Worm (Caenorhabditis elegans) whole organism, L4 larva: ENCODE results near the gene jun-1.

Experiments used
- D1046.2 ChIP-seq: fragments of 200-800 bp; sonication (Bioruptor generic); IDR thresholded peaks from 2 replicates; pipeline ENCODE4 v1.3.6; 2022; ENCODE audit warnings: missing genetic modification characterization, missing compliant biosample characterization
- F49E8.2 ChIP-seq: sonication (generic microtip); optimal IDR thresholded peaks from 2 replicates; lab custom pipeline; 2016; ENCODE audit warnings: missing compliant biosample characterization, mild to moderate bottlenecking, missing genetic modification characterization, borderline replicate concordance
- R02D3.7 ChIP-seq: fragments of 150-350 bp; sonication (generic microtip); optimal IDR thresholded peaks from 3 replicates; lab custom pipeline; 2014; ENCODE audit warnings: missing biosample characterization, missing genetic modification characterization
- T26A8.4 ChIP-seq: fragments of 200-800 bp; sonication (Bioruptor generic); IDR thresholded peaks from 2 replicates; pipeline ENCODE4 v1.3.6; 2022; ENCODE audit warnings: missing genetic modification characterization, missing compliant biosample characterization
- Y48G9A.11 ChIP-seq: fragments of 200-800 bp; sonication (Bioruptor generic); IDR thresholded peaks from 2 replicates; pipeline ENCODE4 v1.3.6; 2022; ENCODE audit warnings: missing genetic modification reagents, missing genetic modification characterization, missing compliant biosample characterization
- Y75B8A.6 ChIP-seq: fragments of 200-800 bp; sonication (Bioruptor generic); IDR thresholded peaks from 2 replicates; pipeline ENCODE4 v1.3.6; 2022; ENCODE audit warnings: missing genetic modification reagents, missing genetic modification characterization, missing compliant biosample characterization
- ZK337.2 ChIP-seq: fragments of 200-800 bp; sonication (Bioruptor generic); IDR thresholded peaks from 2 replicates; pipeline ENCODE4 v1.3.6; 2022; ENCODE audit warnings: missing genetic modification reagents, missing genetic modification characterization, missing compliant biosample characterization
- ZK546.5 ChIP-seq, 2 experiments: sonication (generic microtip); optimal IDR thresholded peaks; 2 replicates each; lab custom pipeline; 2017; ENCODE audit warnings: missing biosample characterization in 2 of 2, missing genetic modification characterization in 2 of 2
- aly-2 ChIP-seq: sonication (generic microtip); optimal IDR thresholded peaks from 2 replicates; lab custom pipeline; 2018; ENCODE audit warnings: missing biosample characterization, missing genetic modification characterization
- ama-1 ChIP-seq: fragments of 150-350 bp; optimal IDR thresholded peaks from 2 replicates; lab custom pipeline; 2014; ENCODE audit warnings: inconsistent platforms, mixed read lengths
- arid-1 ChIP-seq: fragments of 200-800 bp; sonication (Bioruptor generic); conservative IDR thresholded peaks from 2 replicates; pipeline ENCODE4 v1.3.6; 2022; ENCODE audit warnings: missing genetic modification reagents, missing genetic modification characterization, missing compliant biosample characterization
- attf-4 ChIP-seq: sonication (generic microtip); optimal IDR thresholded peaks from 3 replicates; lab custom pipeline; 2017; ENCODE audit warnings: missing biosample characterization, missing genetic modification characterization
- ceh-28 ChIP-seq: fragments of 150-350 bp; optimal IDR thresholded peaks from 2 replicates; lab custom pipeline; 2014; ENCODE audit warnings: missing biosample characterization, missing genetic modification reagents, missing genetic modification characterization
- ceh-32 ChIP-seq: sonication (generic microtip); optimal IDR thresholded peaks from 2 replicates; lab custom pipeline; 2016; ENCODE audit warnings: mild to moderate bottlenecking, missing genetic modification characterization, missing compliant biosample characterization; ENCODE audit not compliant: poor library complexity
- ceh-44 ChIP-seq: fragments of 200-800 bp; sonication (Bioruptor generic); IDR thresholded peaks from 2 replicates; pipeline ENCODE4 v1.3.6; 2022; ENCODE audit warnings: missing genetic modification reagents, missing genetic modification characterization, missing compliant biosample characterization
- ceh-82 ChIP-seq: sonication (generic microtip); optimal IDR thresholded peaks from 2 replicates; lab custom pipeline; 2017; ENCODE audit warnings: missing biosample characterization, missing genetic modification characterization
- ces-1 ChIP-seq: fragments of 150-350 bp; sonication (generic microtip); optimal IDR thresholded peaks from 4 replicates; lab custom pipeline; 2014; ENCODE audit warnings: missing biosample characterization, missing genetic modification reagents, missing genetic modification characterization
- daf-19 ChIP-seq: fragments of 200-800 bp; sonication (Bioruptor generic); conservative IDR thresholded peaks from 2 replicates; pipeline ENCODE4 v1.3.6; 2022; ENCODE audit warnings: missing genetic modification characterization, missing compliant biosample characterization
- daf-8 ChIP-seq: fragments of 200-800 bp; sonication (Bioruptor generic); IDR thresholded peaks from 2 replicates; pipeline ENCODE4 v1.3.6; 2022; ENCODE audit warnings: missing genetic modification characterization, missing compliant biosample characterization
- dmd-9 ChIP-seq: fragments of 200-800 bp; sonication (Bioruptor generic); IDR thresholded peaks from 2 replicates; pipeline ENCODE4 v1.3.6; 2022; ENCODE audit warnings: missing genetic modification reagents, missing genetic modification characterization, missing compliant biosample characterization
- dpl-1 ChIP-seq: fragments of 150-350 bp; optimal IDR thresholded peaks from 2 replicates; lab custom pipeline; 2014; ENCODE audit warnings: missing biosample characterization, missing genetic modification reagents, missing genetic modification characterization
- duxl-1 ChIP-seq: sonication (generic microtip); optimal IDR thresholded peaks from 2 replicates; lab custom pipeline; 2016; ENCODE audit warnings: mild to moderate bottlenecking, missing genetic modification characterization, moderate library complexity, missing compliant biosample characterization; ENCODE audit not compliant: poor library complexity
- egl-27 ChIP-seq: sonication (generic microtip); optimal IDR thresholded peaks from 3 replicates; lab custom pipeline; 2017; ENCODE audit warnings: missing biosample characterization, missing genetic modification reagents, missing genetic modification characterization
- fkh-10 ChIP-seq: fragments of 150-350 bp; optimal IDR thresholded peaks from 2 replicates; lab custom pipeline; 2014; ENCODE audit warnings: missing biosample characterization, missing genetic modification reagents, missing genetic modification characterization
- gei-8 ChIP-seq: fragments of 200-800 bp; sonication (Bioruptor generic); optimal IDR thresholded peaks from 2 replicates; lab custom pipeline; 2018; ENCODE audit warnings: mild to moderate bottlenecking, missing genetic modification characterization, missing compliant biosample characterization
- hif-1 ChIP-seq, 2 experiments: sonication (generic microtip); optimal IDR thresholded peaks; 2 replicates each; lab custom pipeline; 2016 to 2017; ENCODE audit warnings: missing compliant biosample characterization in 2 of 2, missing genetic modification characterization in 2 of 2, missing genetic modification reagents in 2 of 2, missing genotype in 2 of 2, mild to moderate bottlenecking in 1 of 2
- hmg-1.1 ChIP-seq: fragments of 200-800 bp; sonication (Bioruptor generic); IDR thresholded peaks from 2 replicates; pipeline ENCODE4 v1.3.6; 2022; ENCODE audit warnings: missing genetic modification reagents, missing genetic modification characterization, missing compliant biosample characterization
- jun-1 ChIP-seq: fragments of 150-350 bp; optimal IDR thresholded peaks from 2 replicates; lab custom pipeline; 2014; ENCODE audit warnings: missing biosample characterization, missing genetic modification reagents, missing genetic modification characterization
- lin-13 ChIP-seq: fragments of 150-350 bp; optimal IDR thresholded peaks from 2 replicates; lab custom pipeline; 2014; ENCODE audit warnings: missing biosample characterization, missing genetic modification reagents, missing genetic modification characterization
- lin-15B ChIP-seq: fragments of 150-350 bp; sonication (generic microtip); optimal IDR thresholded peaks from 3 replicates; lab custom pipeline; 2014; ENCODE audit warnings: missing biosample characterization, missing genetic modification characterization
- lin-39 ChIP-seq: fragments of 150-350 bp; optimal IDR thresholded peaks from 2 replicates; lab custom pipeline; 2014; ENCODE audit warnings: missing biosample characterization, missing genetic modification reagents, missing genetic modification characterization
- nhr-237 ChIP-seq: sonication (generic microtip); optimal IDR thresholded peaks from 2 replicates; lab custom pipeline; 2017; ENCODE audit warnings: missing biosample characterization, missing genetic modification characterization
- nhr-25 ChIP-seq: sonication (generic microtip); optimal IDR thresholded peaks from 2 replicates; lab custom pipeline; 2017; ENCODE audit warnings: missing genetic modification characterization, mild to moderate bottlenecking, missing compliant biosample characterization, antibody characterized with exemption, moderate library complexity, borderline replicate concordance; ENCODE audit not compliant: insufficient read depth
- nhr-28 ChIP-seq: fragments of 150-350 bp; optimal IDR thresholded peaks from 2 replicates; lab custom pipeline; 2014; ENCODE audit warnings: missing biosample characterization, missing genetic modification characterization
- nhr-41 ChIP-seq: fragments of 200-800 bp; sonication (Bioruptor generic); IDR thresholded peaks from 2 replicates; pipeline ENCODE4 v1.3.6; 2022; ENCODE audit warnings: missing genetic modification reagents, missing genetic modification characterization, missing compliant biosample characterization
- nhr-42 ChIP-seq: fragments of 200-800 bp; sonication (Bioruptor generic); IDR thresholded peaks from 2 replicates; pipeline ENCODE4 v1.3.6; 2022; ENCODE audit warnings: missing genetic modification characterization, missing compliant biosample characterization
- nhr-6 ChIP-seq: fragments of 150-350 bp; optimal IDR thresholded peaks from 2 replicates; lab custom pipeline; 2014; ENCODE audit warnings: missing biosample characterization, missing genetic modification characterization
- pha-4 ChIP-seq, 2 experiments: fragments of 150-350 bp in 1 of 2; fragments of 200-800 bp in 1 of 2; sonication (Bioruptor generic) in 1 of 2; IDR thresholded peaks in 1 of 2; optimal IDR thresholded peaks in 1 of 2; 2 replicates each; pipeline versions ENCODE4 v1.3.6 to Lab custom; 2014 to 2022; ENCODE audit warnings: missing genetic modification characterization in 2 of 2, missing genetic modification reagents in 2 of 2, missing biosample characterization in 1 of 2, missing compliant biosample characterization in 1 of 2
- php-3 ChIP-seq: fragments of 200-800 bp; sonication (Bioruptor generic); IDR thresholded peaks from 2 replicates; pipeline ENCODE4 v1.3.6; 2022; ENCODE audit warnings: missing genetic modification reagents, missing genetic modification characterization, missing compliant biosample characterization
- pqm-1 ChIP-seq: sonication (generic microtip); optimal IDR thresholded peaks from 2 replicates; lab custom pipeline; 2017; ENCODE audit warnings: missing biosample characterization, missing genetic modification characterization
- rbr-2 ChIP-seq: sonication (generic microtip); optimal IDR thresholded peaks from 2 replicates; lab custom pipeline; 2016; ENCODE audit warnings: missing genotype, missing genetic modification characterization, missing compliant biosample characterization
- saeg-2 ChIP-seq: fragments of 200-800 bp; sonication (Bioruptor generic); IDR thresholded peaks from 2 replicates; pipeline ENCODE4 v1.3.6; 2022; ENCODE audit warnings: missing genetic modification reagents, missing genetic modification characterization, missing compliant biosample characterization
- sdz-12 ChIP-seq: fragments of 200-800 bp; sonication (Bioruptor generic); optimal IDR thresholded peaks from 2 replicates; lab custom pipeline; 2018; ENCODE audit warnings: mild to moderate bottlenecking, missing genetic modification characterization, missing compliant biosample characterization
- set-16 ChIP-seq: fragments of 200-800 bp; sonication (Bioruptor generic); IDR thresholded peaks from 2 replicates; pipeline ENCODE4 v1.3.6; 2022; ENCODE audit warnings: missing genetic modification reagents, missing genetic modification characterization, missing compliant biosample characterization
- skn-1 ChIP-seq: fragments of 150-350 bp; optimal IDR thresholded peaks from 2 replicates; lab custom pipeline; 2014; ENCODE audit warnings: missing biosample characterization, missing genetic modification characterization
- snpc-1.2 ChIP-seq: fragments of 200-800 bp; sonication (Bioruptor generic); IDR thresholded peaks from 2 replicates; pipeline ENCODE4 v1.3.6; 2022; ENCODE audit warnings: missing genetic modification reagents, missing genetic modification characterization, missing compliant biosample characterization
- spr-1 ChIP-seq: sonication (generic microtip); optimal IDR thresholded peaks from 2 replicates; lab custom pipeline; 2016; ENCODE audit warnings: mild to moderate bottlenecking, missing genetic modification characterization, missing compliant biosample characterization
- spr-3 ChIP-seq: fragments of 200-800 bp; sonication (Bioruptor generic); optimal IDR thresholded peaks from 2 replicates; lab custom pipeline; 2018; ENCODE audit warnings: mild to moderate bottlenecking, missing genetic modification characterization, missing compliant biosample characterization
- zfp-3 ChIP-seq: fragments of 200-800 bp; sonication (Bioruptor generic); conservative IDR thresholded peaks from 2 replicates; pipeline ENCODE4 v1.3.6; 2022; ENCODE audit warnings: missing genetic modification reagents, missing genetic modification characterization, missing compliant biosample characterization
- zip-2 ChIP-seq: fragments of 150-350 bp; optimal IDR thresholded peaks from 2 replicates; lab custom pipeline; 2014; ENCODE audit warnings: missing biosample characterization, missing genetic modification characterization
- ztf-11 ChIP-seq: fragments of 150-350 bp; optimal IDR thresholded peaks from 2 replicates; lab custom pipeline; 2014; ENCODE audit warnings: missing biosample characterization, missing genetic modification characterization

Gene jun-1

DNA sequence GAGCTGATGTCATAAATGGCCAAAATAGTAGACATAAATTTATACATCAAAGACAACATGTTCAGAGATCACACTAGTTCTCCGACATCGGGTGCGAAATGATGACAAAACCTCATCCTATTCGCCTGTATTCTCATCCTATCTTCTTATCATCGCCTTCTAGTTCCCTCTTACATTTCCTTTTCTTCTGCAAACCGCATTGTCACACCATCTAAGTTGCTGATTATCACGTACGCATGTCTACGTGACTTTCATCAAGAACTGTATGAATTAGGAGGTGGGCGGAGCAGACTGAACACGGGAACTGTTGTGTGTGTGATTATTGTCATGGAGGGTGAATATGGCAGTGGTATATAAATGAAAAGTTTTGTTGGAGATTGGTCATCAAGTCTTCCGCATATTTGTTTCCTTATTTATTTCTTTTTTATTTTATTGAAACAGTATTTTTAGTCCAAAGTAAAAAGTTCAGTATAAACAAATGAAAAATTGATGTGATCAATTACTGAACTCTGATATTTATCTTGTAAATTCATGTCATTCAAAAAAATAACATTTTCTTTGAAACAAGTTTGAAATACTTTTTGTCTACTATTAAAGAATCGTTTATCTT lies 47.3 kb downstream of the jun-1 start (continued):
- TF ChIP-seq ces-1 (GFP tag; lab: Kevin White, UChicago) = no peak
- no peak for TF ChIP-seq aly-2 (tag; lab: Kevin White, UChicago)
- 0 out of 2 replicates have a peak, but pooled peaks have one; percentile 29 for TF ChIP-seq php-3 (GFP tag; lab: Robert Waterston, UW)
- TF ChIP-seq dmd-9 (GFP tag; lab: Robert Waterston, UW) = no peak
- TF ChIP-seq T26A8.4 (GFP tag; lab: Robert Waterston, UW) = no peak
- TF ChIP-seq pha-4 (GFP tag; IDR thresholded peaks at IDR 0.05; lab: Robert Waterston, UW) = no peak
- no peak for TF ChIP-seq pha-4 (tag; optimal IDR thresholded peaks at IDR 0.05; lab: Kevin White, UChicago)
- no peak for TF ChIP-seq rbr-2 (tag; lab: Kevin White, UChicago)
- no peak for TF ChIP-seq spr-1
- peak; percentile 99 for TF ChIP-seq hif-1 (tag; optimal IDR thresholded peaks at IDR 0.05; lab: Kevin White, UChicago)
- no peak for TF ChIP-seq ceh-44 (GFP tag; lab: Robert Waterston, UW)
- no peak for TF ChIP-seq ceh-32 (tag; lab: Kevin White, UChicago)
- TF ChIP-seq nhr-28 = peak; percentile 84
- no peak for TF ChIP-seq sdz-12 (GFP tag; lab: Kevin White, UChicago)
- no peak for TF ChIP-seq fkh-10 (GFP tag; lab: Kevin White, UChicago)
- TF ChIP-seq attf-4 (tag; lab: Kevin White, UChicago) = no peak
- TF ChIP-seq nhr-6 = peak; percentile 15
- no peak for TF ChIP-seq D1046.2 (GFP tag; lab: Robert Waterston, UW)
- TF ChIP-seq egl-27 (tag; lab: Kevin White, UChicago) = no peak
- no peak for TF ChIP-seq daf-8 (GFP tag; lab: Robert Waterston, UW)
- TF ChIP-seq daf-19 (GFP tag; lab: Robert Waterston, UW) = no peak
- no peak for TF ChIP-seq dpl-1
- TF ChIP-seq ZK337.2 (GFP tag; lab: Robert Waterston, UW) = no peak
- TF ChIP-seq saeg-2 (GFP tag; lab: Robert Waterston, UW) = no peak
- TF ChIP-seq Y48G9A.11 = no peak
- no peak for TF ChIP-seq nhr-237
- TF ChIP-seq lin-39 = no peak
- TF ChIP-seq zfp-3 (GFP tag; lab: Robert Waterston, UW) = no peak
- no peak for TF ChIP-seq ztf-11 (tag; lab: Kevin White, UChicago)
- no peak for TF ChIP-seq ceh-28 (tag; lab: Kevin White, UChicago)
- TF ChIP-seq spr-3 (GFP tag; lab: Kevin White, UChicago) = no peak
- TF ChIP-seq nhr-42 = no peak
- no peak for TF ChIP-seq snpc-1.2 (GFP tag; lab: Robert Waterston, UW)
- no peak for TF ChIP-seq ZK546.5 (tag; optimal IDR thresholded peaks at IDR 0.05; lab: Kevin White, UChicago)
- no peak for TF ChIP-seq Y75B8A.6 (GFP tag; lab: Robert Waterston, UW)
- TF ChIP-seq lin-13 (GFP tag; lab: Kevin White, UChicago) = no peak
- no peak for TF ChIP-seq gei-8 (GFP tag; lab: Kevin White, UChicago)
- no peak for TF ChIP-seq hmg-1.1 (GFP tag; lab: Robert Waterston, UW)
- TF ChIP-seq ama-1 = no peak
- no peak for TF ChIP-seq arid-1 (GFP tag; lab: Robert Waterston, UW)
- TF ChIP-seq lin-15B (tag; lab: Kevin White, UChicago) = no peak
- no peak for TF ChIP-seq nhr-25 (tag; lab: Kevin White, UChicago)
- TF ChIP-seq nhr-41 (GFP tag; lab: Robert Waterston, UW) = no peak
- no peak for TF ChIP-seq pqm-1
- no peak for TF ChIP-seq set-16 (GFP tag; lab: Robert Waterston, UW)
- no peak for TF ChIP-seq F49E8.2 (tag; lab: Kevin White, UChicago)
- no peak for TF ChIP-seq ceh-82 (tag; lab: Kevin White, UChicago)
- no peak for TF ChIP-seq duxl-1
- no peak for TF ChIP-seq zip-2 (tag; lab: Kevin White, UChicago)
- no peak for TF ChIP-seq skn-1 (tag; lab: Kevin White, UChicago)
- no peak for TF ChIP-seq R02D3.7 (tag; lab: Kevin White, UChicago)
- no peak for TF ChIP-seq jun-1
